Worm (Caenorhabditis elegans): ENCODE measurements around the gene cyp-13A4.

The cyp-13A4 gene

ce11 chrII:9791185-9791584 is 6.4 kb downstream of the cyp-13A4 start (continued):
- TF ChIP-seq nhr-76 (tag; optimal IDR thresholded peaks at IDR 0.05) (no peak), rbr-2 (tag; optimal IDR thresholded peaks at IDR 0.05) (no peak), nhr-41 (GFP tag; IDR thresholded peaks at IDR 0.05) (no peak), dmd-9 (GFP tag; IDR thresholded peaks at IDR 0.05) (no peak), Y48G9A.11 (GFP tag; IDR thresholded peaks at IDR 0.05) (no peak), php-3 (GFP tag; IDR thresholded peaks at IDR 0.05) (no peak), daf-16 (GFP tag; optimal IDR thresholded peaks at IDR 0.05) (no peak), daf-16 (tag; optimal IDR thresholded peaks at IDR 0.05) (peak; percentile 82), lsy-2 (tag; optimal IDR thresholded peaks at IDR 0.05) (no peak), nhr-102 (tag; optimal IDR thresholded peaks at IDR 0.05) (peak; percentile 93), spr-3 (GFP tag; optimal IDR thresholded peaks at IDR 0.05) (no peak), hlh-30 (tag; optimal IDR thresholded peaks at IDR 0.05; ENCODE audit: insufficient read depth) (peak; percentile 62), spr-1 (tag; optimal IDR thresholded peaks at IDR 0.05) (no peak), set-16 (GFP tag; IDR thresholded peaks at IDR 0.05) (no peak), mep-1 (tag; optimal IDR thresholded peaks at IDR 0.05) (peak; percentile 2), zfp-2 (tag; optimal IDR thresholded peaks at IDR 0.05) (no peak), nhr-237 (tag; optimal IDR thresholded peaks at IDR 0.05) (no peak), ctbp-1 (GFP tag; IDR thresholded peaks at IDR 0.05) (no peak), F37D6.2 (tag; optimal IDR thresholded peaks at IDR 0.05) (no peak), mdl-1 (tag; optimal IDR thresholded peaks at IDR 0.05) (peak in 1 of 2 experiments; percentile 70), dmd-6 (GFP tag; IDR thresholded peaks at IDR 0.05) (peak; percentile 96), duxl-1 (tag; optimal IDR thresholded peaks at IDR 0.05; ENCODE audit: poor library complexity) (no peak), hmg-1.1 (GFP tag; IDR thresholded peaks at IDR 0.05) (no peak), madf-5 (GFP tag; IDR thresholded peaks at IDR 0.05) (no peak), attf-4 (tag; optimal IDR thresholded peaks at IDR 0.05) (no peak), ceh-82 (tag; optimal IDR thresholded peaks at IDR 0.05) (no peak), nhr-48 (tag; optimal IDR thresholded peaks at IDR 0.05) (peak; percentile 72), zag-1 (tag; optimal IDR thresholded peaks at IDR 0.05) (no peak), cey-2 (tag; optimal IDR thresholded peaks at IDR 0.05; ENCODE audit: borderline replicate concordance, insufficient read depth) (no peak)

- TF ChIP-seq ceh-20 (GFP tag; IDR thresholded peaks at IDR 0.05) (no peak; the same call in 1 of the 2 replicates), nhr-11 (tag; optimal IDR thresholded peaks at IDR 0.05) (peak; percentile 80), nhr-102 (tag; optimal IDR thresholded peaks at IDR 0.05) (peak; percentile 68), zfp-3 (GFP tag; conservative IDR thresholded peaks at IDR 0.05) (no peak), daf-8 (GFP tag; IDR thresholded peaks at IDR 0.05) (no peak), T20F7.1 (GFP tag; optimal IDR thresholded peaks at IDR 0.05) (peak; percentile 16), mdl-1 (tag; optimal IDR thresholded peaks at IDR 0.05) (peak in 1 of 2 experiments; percentile 22), pha-4 (GFP tag; IDR thresholded peaks at IDR 0.05) (0 out of 2 replicates have a peak, but pooled peaks have one; percentile 13), pha-4 (tag; optimal IDR thresholded peaks at IDR 0.05) (peak; percentile 34), dpl-1 (GFP tag; optimal IDR thresholded peaks at IDR 0.05) (no peak), daf-16 (GFP tag; optimal IDR thresholded peaks at IDR 0.05) (no peak), daf-16 (tag; optimal IDR thresholded peaks at IDR 0.05) (peak; percentile 28), unc-62 (GFP tag; optimal IDR thresholded peaks at IDR 0.05 in 1 of 2) (peak in 1 of 2 experiments; percentile 91), unc-62 (tag; optimal IDR thresholded peaks at IDR 0.05) (no peak), snpc-4 (tag; optimal IDR thresholded peaks at IDR 0.05) (peak; percentile 83), lsy-2 (tag; optimal IDR thresholded peaks at IDR 0.05) (peak; percentile 22 to 50), nhr-77 (tag; optimal IDR thresholded peaks at IDR 0.05) (peak; percentile 15), mep-1 (tag; optimal IDR thresholded peaks at IDR 0.05) (peak; percentile 58), T26A8.4 (GFP tag; IDR thresholded peaks at IDR 0.05) (no peak), hlh-30 (tag; optimal IDR thresholded peaks at IDR 0.05; ENCODE audit: insufficient read depth) (peak; percentile 24), nhr-48 (tag; optimal IDR thresholded peaks at IDR 0.05) (peak; percentile 29), lir-3 (tag; optimal IDR thresholded peaks at IDR 0.05) (no peak), nhr-10 (tag; optimal IDR thresholded peaks at IDR 0.05) (peak; percentile 57), lin-13 (GFP tag; optimal IDR thresholded peaks at IDR 0.05) (peak; percentile 5), hlh-11 (tag; optimal IDR thresholded peaks at IDR 0.05) (peak; percentile 85), nhr-28 (tag; optimal IDR thresholded peaks at IDR 0.05) (peak; percentile 86), dmd-6 (GFP tag; IDR thresholded peaks at IDR 0.05) (peak; percentile 87), nhr-25 (tag; optimal IDR thresholded peaks at IDR 0.05; ENCODE audit: borderline replicate concordance, insufficient read depth) (peak; percentile 33), R02D3.7 (tag; optimal IDR thresholded peaks at IDR 0.05) (no peak)
These were observed 10.0 kb downstream of the cyp-13A4 start, which contains the start of gene cyp-13A2 for ce11 chrII:9787395-9788152. Gene cyp-13A2 (minus strand): TSS chrII:9787629.
